Fruit fly (Drosophila melanogaster) whole organism, embryonic: Measurements from ENCODE around the gene Syt12.

Source experiments
- C15 ChIP-seq: fragments of 200-800 bp; sonication (Bioruptor generic); IDR thresholded peaks from 3 replicates; pipeline ENCODE4 v1.3.6; 2022; ENCODE audit warnings: missing biosample characterization, missing genetic modification characterization
- CG10274 ChIP-seq: fragments of 200-800 bp; sonication (Bioruptor generic); optimal IDR thresholded peaks from 3 replicates; lab custom pipeline; 2017; ENCODE audit warnings: missing biosample characterization, mild to moderate bottlenecking, missing genetic modification characterization
- CG10366 ChIP-seq: fragments of 200-800 bp; sonication (Bioruptor generic); IDR thresholded peaks from 2 replicates; pipeline ENCODE4 v1.3.6; 2022; ENCODE audit warnings: missing biosample characterization, missing genetic modification characterization
- CG11560 ChIP-seq: fragments of 200-800 bp; sonication (Bioruptor generic); IDR thresholded peaks from 3 replicates; pipeline ENCODE4 v1.3.6; 2022; ENCODE audit warnings: missing biosample characterization, missing genetic modification characterization
- CG12744 ChIP-seq: fragments of 200-800 bp; sonication (Bioruptor generic); optimal IDR thresholded peaks from 2 replicates; lab custom pipeline; 2016; ENCODE audit warnings: missing biosample characterization, missing genetic modification characterization
- CG13775 ChIP-seq: fragments of 200-800 bp; sonication (Bioruptor generic); optimal IDR thresholded peaks from 3 replicates; lab custom pipeline; 2017; ENCODE audit warnings: missing biosample characterization, mild to moderate bottlenecking, missing genetic modification characterization
- CG13894 ChIP-seq: fragments of 200-800 bp; sonication (Bioruptor generic); optimal IDR thresholded peaks from 3 replicates; lab custom pipeline; 2018; ENCODE audit warnings: missing biosample characterization, mild to moderate bottlenecking, missing genetic modification characterization, moderate library complexity
- CG14441 ChIP-seq: fragments of 200-800 bp; sonication (Bioruptor generic); IDR thresholded peaks from 2 replicates; pipeline ENCODE4 v1.3.6; 2022; ENCODE audit warnings: missing biosample characterization, missing genetic modification characterization
- CG15011 ChIP-seq: fragments of 200-800 bp; sonication (Bioruptor generic); optimal IDR thresholded peaks from 3 replicates; lab custom pipeline; 2018; ENCODE audit warnings: missing biosample characterization, mild to moderate bottlenecking, missing genetic modification characterization
- CG16815 ChIP-seq: fragments of 200-800 bp; sonication (Bioruptor generic); optimal IDR thresholded peaks from 3 replicates; lab custom pipeline; 2017; ENCODE audit warnings: missing biosample characterization, mild to moderate bottlenecking, missing genetic modification characterization
- CG2120 ChIP-seq: fragments of 200-800 bp; sonication (Bioruptor generic); optimal IDR thresholded peaks from 3 replicates; lab custom pipeline; 2016; ENCODE audit warnings: missing biosample characterization, missing genetic modification characterization
- CG34376 ChIP-seq: fragments of 200-800 bp; sonication (Bioruptor generic); optimal IDR thresholded peaks from 2 replicates; lab custom pipeline; 2018; ENCODE audit warnings: missing biosample characterization, mild to moderate bottlenecking, missing genetic modification characterization
- CG3726 ChIP-seq: fragments of 200-800 bp; sonication (Bioruptor generic); IDR thresholded peaks from 3 replicates; pipeline ENCODE4, ENCODE4 v1.3.6; 2022; ENCODE audit warnings: missing biosample characterization, missing genetic modification characterization
- CG4404 ChIP-seq: fragments of 200-800 bp; sonication (Bioruptor generic); IDR thresholded peaks from 2 replicates; pipeline ENCODE4 v1.3.6; 2022; ENCODE audit warnings: missing biosample characterization, missing genetic modification characterization
- CG4424 ChIP-seq: fragments of 200-800 bp; sonication (Bioruptor generic); optimal IDR thresholded peaks from 3 replicates; lab custom pipeline; 2016; ENCODE audit warnings: missing biosample characterization, missing genetic modification characterization
- CG4730 ChIP-seq: fragments of 200-800 bp; sonication (Bioruptor generic); IDR thresholded peaks from 2 replicates; pipeline ENCODE4 v1.3.6; 2022; ENCODE audit warnings: missing biosample characterization, missing genetic modification characterization
- CG5953 ChIP-seq: fragments of 200-800 bp; sonication (Bioruptor generic); IDR thresholded peaks from 2 replicates; pipeline ENCODE4 v1.3.6; 2022; ENCODE audit warnings: missing biosample characterization, missing genetic modification characterization
- CG6689 ChIP-seq: fragments of 200-800 bp; sonication (Bioruptor generic); IDR thresholded peaks from 2 replicates; pipeline ENCODE4 v1.3.6; 2022; ENCODE audit warnings: missing biosample characterization, missing genetic modification characterization
- CG8089 ChIP-seq: fragments of 200-800 bp; sonication (Bioruptor generic); optimal IDR thresholded peaks from 3 replicates; lab custom pipeline; 2016; ENCODE audit warnings: missing biosample characterization, missing genetic modification characterization
- CG8478 ChIP-seq: fragments of >200 bp; optimal IDR thresholded peaks from 2 replicates; lab custom pipeline; 2018
- CG9437 ChIP-seq: fragments of 200-800 bp; sonication (Bioruptor generic); optimal IDR thresholded peaks from 2 replicates; lab custom pipeline; 2018; ENCODE audit warnings: missing biosample characterization, mild to moderate bottlenecking, missing genetic modification characterization
- D ChIP-seq, 2 experiments: fragments of 200-800 bp in 1 of 2; fragments of >200 bp in 1 of 2; sonication (Bioruptor generic) in 1 of 2; optimal IDR thresholded peaks; 2 replicates in 1 of 2; 3 replicates in 1 of 2; lab custom pipeline; 2017; ENCODE audit warnings: mild to moderate bottlenecking in 1 of 2, missing biosample characterization in 1 of 2, missing genetic modification characterization in 1 of 2, missing genetic modification reagents in 1 of 2
- Dip3 ChIP-seq: fragments of 200-800 bp; sonication (Bioruptor generic); optimal IDR thresholded peaks from 3 replicates; lab custom pipeline; 2016; ENCODE audit warnings: missing biosample characterization, missing genetic modification characterization
- Elba2 ChIP-seq: fragments of 200-800 bp; sonication (Bioruptor generic); optimal IDR thresholded peaks from 3 replicates; lab custom pipeline; 2016; ENCODE audit warnings: missing biosample characterization, missing genetic modification characterization
- HHEX ChIP-seq: fragments of 200-800 bp; sonication (Bioruptor generic); optimal IDR thresholded peaks from 3 replicates; lab custom pipeline; 2017; ENCODE audit warnings: missing biosample characterization, mild to moderate bottlenecking, missing genetic modification characterization, missing genetic modification reagents
- HLH3B ChIP-seq: fragments of 200-800 bp; sonication (Bioruptor generic); IDR thresholded peaks from 2 replicates; pipeline ENCODE4 v1.3.6; 2022; ENCODE audit warnings: missing biosample characterization, missing genetic modification characterization
- Hmx ChIP-seq: fragments of 200-800 bp; sonication (Bioruptor generic); optimal IDR thresholded peaks from 2 replicates; lab custom pipeline; 2016; ENCODE audit warnings: missing biosample characterization, missing genetic modification characterization
- Kr ChIP-seq: fragments of 200-800 bp; sonication (Bioruptor generic); optimal IDR thresholded peaks from 2 replicates; lab custom pipeline; 2017; ENCODE audit warnings: missing biosample characterization, mild to moderate bottlenecking, missing genetic modification characterization
- Ravus ChIP-seq: fragments of 200-800 bp; sonication (Bioruptor generic); IDR thresholded peaks from 2 replicates; pipeline ENCODE4 v1.3.6; 2022; ENCODE audit warnings: missing biosample characterization, missing genetic modification characterization
- TFAM ChIP-seq: fragments of 200-800 bp; sonication (Bioruptor generic); optimal IDR thresholded peaks from 2 replicates; lab custom pipeline; 2017; ENCODE audit warnings: missing biosample characterization, missing genetic modification characterization, inconsistent platforms
- Xbp1 ChIP-seq: fragments of 200-800 bp; sonication (Bioruptor generic); optimal IDR thresholded peaks from 3 replicates; lab custom pipeline; 2016; ENCODE audit warnings: missing biosample characterization, mild to moderate bottlenecking, missing genetic modification characterization
- abd-A ChIP-seq: fragments of 200-800 bp; sonication (Bioruptor generic); optimal IDR thresholded peaks from 3 replicates; lab custom pipeline; 2019; ENCODE audit warnings: missing biosample characterization, mild to moderate bottlenecking, missing genetic modification characterization, moderate library complexity
- ac ChIP-seq: fragments of 200-800 bp; sonication (Bioruptor generic); optimal IDR thresholded peaks from 3 replicates; lab custom pipeline; 2017; ENCODE audit warnings: missing biosample characterization, mild to moderate bottlenecking, missing genetic modification characterization
- ase ChIP-seq: fragments of 200-800 bp; sonication (Bioruptor generic); IDR thresholded peaks from 3 replicates; pipeline ENCODE4 v1.3.6; 2022; ENCODE audit warnings: missing biosample characterization, missing genetic modification characterization
- cato ChIP-seq: fragments of 200-800 bp; sonication (Bioruptor generic); optimal IDR thresholded peaks from 2 replicates; lab custom pipeline; 2016; ENCODE audit warnings: missing biosample characterization, missing genetic modification characterization, borderline replicate concordance
- chm ChIP-seq: fragments of 200-800 bp; sonication (Bioruptor generic); IDR thresholded peaks from 2 replicates; pipeline ENCODE4 v1.3.6; 2022; ENCODE audit warnings: missing biosample characterization, missing genetic modification characterization
- ci ChIP-seq: fragments of 200-800 bp; sonication (Bioruptor generic); IDR thresholded peaks from 3 replicates; pipeline ENCODE4 v1.3.6; 2022; ENCODE audit warnings: missing biosample characterization, missing genetic modification characterization
- dimm ChIP-seq: fragments of 200-800 bp; sonication (Bioruptor generic); IDR thresholded peaks from 2 replicates; pipeline ENCODE4 v1.3.6; 2022; ENCODE audit warnings: missing biosample characterization, missing genetic modification characterization
- exex ChIP-seq: fragments of 200-800 bp; sonication (Bioruptor generic); optimal IDR thresholded peaks from 4 replicates; lab custom pipeline; 2018; ENCODE audit warnings: missing biosample characterization, mild to moderate bottlenecking, missing genetic modification characterization, moderate library complexity
- ind ChIP-seq: fragments of 200-800 bp; sonication (Bioruptor generic); optimal IDR thresholded peaks from 3 replicates; lab custom pipeline; 2016; ENCODE audit warnings: missing biosample characterization, missing genetic modification characterization
- mld ChIP-seq: fragments of 200-800 bp; sonication (Bioruptor generic); IDR thresholded peaks from 3 replicates; pipeline ENCODE4 v1.3.6; 2022; ENCODE audit warnings: missing biosample characterization, missing genetic modification characterization; ENCODE audit not compliant: partially characterized antibody
- nom ChIP-seq: fragments of 200-800 bp; sonication (Bioruptor generic); optimal IDR thresholded peaks from 2 replicates; lab custom pipeline; 2017; ENCODE audit warnings: missing biosample characterization, missing genetic modification characterization, mild to moderate bottlenecking, moderate library complexity, missing genetic modification reagents
- oc ChIP-seq: fragments of 200-800 bp; sonication (Bioruptor generic); optimal IDR thresholded peaks from 2 replicates; lab custom pipeline; 2018; ENCODE audit warnings: missing biosample characterization, mild to moderate bottlenecking, missing genetic modification characterization, moderate library complexity
- onecut ChIP-seq: fragments of 200-800 bp; sonication (Bioruptor generic); IDR thresholded peaks from 2 replicates; pipeline ENCODE4 v1.3.6; 2022; ENCODE audit warnings: missing biosample characterization, missing genetic modification characterization
- rib ChIP-seq: fragments of 200-800 bp; sonication (Bioruptor generic); IDR thresholded peaks from 2 replicates; pipeline ENCODE4 v1.3.6; 2022; ENCODE audit warnings: missing biosample characterization, missing genetic modification characterization
- so ChIP-seq: fragments of 200-800 bp; sonication (Bioruptor generic); IDR thresholded peaks from 3 replicates; pipeline ENCODE4 v1.3.6; 2022; ENCODE audit warnings: missing biosample characterization, missing genetic modification characterization
- sr ChIP-seq: fragments of 200-800 bp; sonication (Bioruptor generic); IDR thresholded peaks from 3 replicates; pipeline ENCODE4 v1.3.6; 2022; ENCODE audit warnings: missing biosample characterization, missing genetic modification characterization
- tgo ChIP-seq: fragments of 200-800 bp; sonication (Bioruptor generic); IDR thresholded peaks from 3 replicates; pipeline ENCODE4 v1.3.6; 2022; ENCODE audit warnings: missing biosample characterization, missing genetic modification characterization
- tll ChIP-seq, 2 experiments: fragments of 200-800 bp in 1 of 2; fragments of >200 bp in 1 of 2; sonication (Bioruptor generic) in 1 of 2; optimal IDR thresholded peaks; 2 replicates each; lab custom pipeline; 2017 to 2019; ENCODE audit warnings: missing biosample characterization in 2 of 2, missing genetic modification characterization in 2 of 2, mild to moderate bottlenecking in 1 of 2, moderate library complexity in 1 of 2
- vvl ChIP-seq: fragments of 200-800 bp; sonication (Bioruptor generic); IDR thresholded peaks from 2 replicates; pipeline ENCODE4 v1.3.6; 2022; ENCODE audit warnings: missing biosample characterization, missing genetic modification characterization
- zen ChIP-seq: fragments of 200-800 bp; sonication (Bioruptor generic); optimal IDR thresholded peaks from 3 replicates; lab custom pipeline; 2018; ENCODE audit warnings: missing biosample characterization, mild to moderate bottlenecking, missing genetic modification characterization, moderate library complexity

The Syt12 gene

DNA sequence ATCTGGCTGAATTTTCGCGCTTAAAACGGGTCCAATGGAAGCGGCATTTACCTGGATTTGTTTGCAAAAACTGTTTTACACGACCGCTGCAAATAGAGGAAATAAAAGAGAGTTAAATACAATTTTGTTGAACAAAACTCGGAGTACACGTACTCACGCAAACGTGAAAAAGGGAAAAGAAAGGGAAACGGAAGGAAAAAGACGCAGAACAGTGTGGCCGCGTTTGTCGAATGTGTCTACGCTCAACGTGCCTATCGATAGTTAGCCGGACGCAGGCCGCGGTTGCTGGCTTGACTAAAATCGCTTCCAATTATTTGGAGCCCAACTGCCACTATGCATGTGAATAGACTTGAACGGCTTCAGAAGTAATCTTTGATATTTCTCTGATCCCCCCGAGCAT lies 21.6 kb upstream of the Syt12 start, which contains the start of gene RpS15Aa (continued):
- TF ChIP-seq CG2120 (GFP tag; lab: Kevin White, UChicago) (peak; percentile 34), HLH3B (peak; percentile 58; the same call in 1 of the 2 replicates), D (optimal IDR thresholded peaks at IDR 0.05; lab: Kevin White, UChicago) (no peak), D (GFP tag; optimal IDR thresholded peaks at IDR 0.05; lab: Kevin White, UChicago) (peak; percentile 48), CG16815 (GFP tag; lab: Kevin White, UChicago) (peak; percentile 50), abd-A (tag; lab: Kevin White, UChicago) (no peak), ci (GFP tag; lab: Robert Waterston, UW) (peak; percentile 96), ase (GFP tag; lab: Robert Waterston, UW) (peak; percentile 84), tgo (GFP tag; lab: Robert Waterston, UW) (peak; percentile 66), CG12744 (GFP tag; lab: Kevin White, UChicago) (peak; percentile 40), CG34376 (GFP tag; lab: Kevin White, UChicago) (peak; percentile 84), Ravus (GFP tag; lab: Robert Waterston, UW) (no peak; the same call in 1 of the 2 replicates), CG10366 (GFP tag; lab: Robert Waterston, UW) (peak; percentile 76), cato (GFP tag; lab: Kevin White, UChicago) (peak; percentile 34), onecut (GFP tag; lab: Robert Waterston, UW) (peak; percentile 79), tll (GFP tag; optimal IDR thresholded peaks at IDR 0.05; lab: Kevin White, UChicago) (no peak), CG6689 (GFP tag; lab: Robert Waterston, UW) (peak; percentile 63), Hmx (GFP tag; lab: Kevin White, UChicago) (no peak), CG3726 (GFP tag; lab: Robert Waterston, UW) (peak; percentile 75), CG4404 (GFP tag; lab: Robert Waterston, UW) (0 out of 2 replicates have a peak, but pooled peaks have one; percentile 21), CG10274 (GFP tag; lab: Kevin White, UChicago) (peak; percentile 67), TFAM (GFP tag; lab: Kevin White, UChicago) (peak; percentile 10), CG9437 (GFP tag; lab: Kevin White, UChicago) (peak; percentile 43), CG15011 (peak; percentile 68), nom (GFP tag; lab: Kevin White, UChicago) (peak; percentile 86), CG4730 (GFP tag; lab: Robert Waterston, UW) (peak; percentile 53), Kr (GFP tag; lab: Kevin White, UChicago) (peak; percentile 68), so (GFP tag; lab: Robert Waterston, UW) (0 out of 3 replicates have a peak, but pooled peaks have one; percentile 48), CG8478 (lab: Kevin White, UChicago) (no peak), sr (GFP tag; lab: Robert Waterston, UW) (peak; percentile 83), rib (GFP tag; lab: Robert Waterston, UW) (peak; percentile 84), HHEX (GFP tag; lab: Kevin White, UChicago) (peak; percentile 87), exex (tag; lab: Kevin White, UChicago) (peak; percentile 33), Elba2 (GFP tag; lab: Kevin White, UChicago) (no peak), CG13775 (GFP tag; lab: Kevin White, UChicago) (peak; percentile 86), CG14441 (GFP tag; lab: Robert Waterston, UW) (peak; percentile 68), C15 (GFP tag; lab: Robert Waterston, UW) (peak; percentile 67; the same call in 1 of the 3 replicates), CG4424 (peak; percentile 73), CG5953 (GFP tag; lab: Robert Waterston, UW) (peak; percentile 55), ind (GFP tag; lab: Kevin White, UChicago) (peak; percentile 43), dimm (GFP tag; lab: Robert Waterston, UW) (peak; percentile 56), ac (peak; percentile 53), chm (peak; percentile 91), Dip3 (GFP tag; lab: Kevin White, UChicago) (peak; percentile 63), Xbp1 (GFP tag; lab: Kevin White, UChicago) (peak; percentile 74), mld (0 out of 3 replicates have a peak, but pooled peaks have one; percentile 52), oc (tag; lab: Kevin White, UChicago) (peak; percentile 12), zen (peak; percentile 35), CG11560 (tag; lab: Robert Waterston, UW) (peak; percentile 75), CG8089 (GFP tag; lab: Kevin White, UChicago) (peak; percentile 91), vvl (GFP tag; lab: Robert Waterston, UW) (peak; percentile 91), CG13894 (peak; percentile 55)
